Worm (Caenorhabditis elegans): ENCODE measurements around the gene K09F6.9.

Gene K09F6.9

ce11 chrII:2253676-2254075 is 28.8 kb downstream of the K09F6.9 start:
- TF ChIP-seq snpc-3.4 (tag; optimal IDR thresholded peaks at IDR 0.05), result no peak
- TF ChIP-seq zfh-2 (GFP tag; conservative IDR thresholded peaks at IDR 0.05), result peak; percentile 60; the same call in 1 of the 2 replicates

ce11 chrII:2251617-2252016 is 30.9 kb downstream of the K09F6.9 start:
- TF ChIP-seq ztf-25 (GFP tag; IDR thresholded peaks at IDR 0.05) (0 out of 2 replicates have a peak, but pooled peaks have one; percentile 49), lir-1 (GFP tag; conservative IDR thresholded peaks at IDR 0.05) (no peak), ceh-79 (tag; optimal IDR thresholded peaks at IDR 0.05) (no peak), zim-3 (tag; optimal IDR thresholded peaks at IDR 0.05) (no peak), egrh-3 (GFP tag; IDR thresholded peaks at IDR 0.05) (peak; percentile 92), unc-62 (GFP tag; optimal IDR thresholded peaks at IDR 0.05) (no peak), zfh-2 (GFP tag; conservative IDR thresholded peaks at IDR 0.05) (peak; percentile 83), Y67H2A.10 (GFP tag; conservative IDR thresholded peaks at IDR 0.05) (no peak)

- TF ChIP-seq die-1 (tag; optimal IDR thresholded peaks at IDR 0.05), result no peak
- TF ChIP-seq snpc-1.1 (tag; optimal IDR thresholded peaks at IDR 0.05; ENCODE audit: insufficient read depth), result no peak
- TF ChIP-seq T07F8.4 (tag; optimal IDR thresholded peaks at IDR 0.05), result no peak
- TF ChIP-seq Y53G8AR.9 (GFP tag; conservative IDR thresholded peaks at IDR 0.05), result no peak
- no peak for TF ChIP-seq F22D6.2 (tag; optimal IDR thresholded peaks at IDR 0.05)
- no peak for TF ChIP-seq gei-17 (GFP tag; optimal IDR thresholded peaks at IDR 0.05)
- TF ChIP-seq Y79H2A.3 (GFP tag; conservative IDR thresholded peaks at IDR 0.05), result no peak
- no peak for TF ChIP-seq hsf-1 (GFP tag; IDR thresholded peaks at IDR 0.05)
- TF ChIP-seq lsy-27 (tag; optimal IDR thresholded peaks at IDR 0.05; ENCODE audit: borderline replicate concordance, insufficient read depth), result no peak
- TF ChIP-seq somi-1 (GFP tag; optimal IDR thresholded peaks at IDR 0.05), result no peak
These were observed 39.2 kb downstream of the K09F6.9 start, which contains the start of gene F54A3.2 for ce11 chrII:2243342-2243741. TSS of gene F54A3.2 (plus strand) at chrII:2243642.

- TF ChIP-seq Y79H2A.3 (GFP tag; conservative IDR thresholded peaks at IDR 0.05), result no peak
- no peak for TF ChIP-seq egrh-3 (GFP tag; IDR thresholded peaks at IDR 0.05)
- no peak for TF ChIP-seq dpl-1 (GFP tag; optimal IDR thresholded peaks at IDR 0.05)
- no peak for TF ChIP-seq lsl-1 (GFP tag; optimal IDR thresholded peaks at IDR 0.05)
- TF ChIP-seq snpc-1.3 (tag; optimal IDR thresholded peaks at IDR 0.05; ENCODE audit: insufficient read depth), result no peak
- no peak for TF ChIP-seq lin-26 (GFP tag; IDR thresholded peaks at IDR 0.05)
- TF ChIP-seq nhr-27 (tag; optimal IDR thresholded peaks at IDR 0.05), result no peak
- no peak for TF ChIP-seq attf-3 (GFP tag; conservative IDR thresholded peaks at IDR 0.05)
- no peak for TF ChIP-seq ztf-22 (GFP tag; optimal IDR thresholded peaks at IDR 0.05)
- no peak for TF ChIP-seq xnd-1 (tag; optimal IDR thresholded peaks at IDR 0.05)
- no peak for TF ChIP-seq ama-1 (optimal IDR thresholded peaks at IDR 0.05)
- TF ChIP-seq ama-1 (GFP tag; optimal IDR thresholded peaks at IDR 0.05), result no peak
- TF ChIP-seq zim-3 (tag; optimal IDR thresholded peaks at IDR 0.05), result no peak
- no peak for TF ChIP-seq ceh-27 (GFP tag; optimal IDR thresholded peaks at IDR 0.05)
These were observed 46.1 kb downstream of the K09F6.9 start for ce11 chrII:2236352-2236751.

ce11 chrII:2233240-2233639 is 49.3 kb downstream of the K09F6.9 start, which contains the start of gene cct-3:
TSS of gene cct-3 (plus strand) at chrII:2233540.
- TF ChIP-seq F49E8.2 (tag; optimal IDR thresholded peaks at IDR 0.05; ENCODE audit: insufficient read depth) (no peak), tbx-9 (tag; optimal IDR thresholded peaks at IDR 0.05; ENCODE audit: borderline replicate concordance) (no peak), let-526 (GFP tag; IDR thresholded peaks at IDR 0.05) (no peak), B0019.2 (GFP tag; conservative IDR thresholded peaks at IDR 0.05) (no peak), sptf-2 (GFP tag; optimal IDR thresholded peaks at IDR 0.05) (no peak), attf-3 (GFP tag; conservative IDR thresholded peaks at IDR 0.05) (no peak), ztf-3 (GFP tag; optimal IDR thresholded peaks at IDR 0.05) (no peak), nhr-27 (tag; optimal IDR thresholded peaks at IDR 0.05) (no peak), ceh-79 (tag; optimal IDR thresholded peaks at IDR 0.05) (no peak), dpl-1 (GFP tag; optimal IDR thresholded peaks at IDR 0.05) (no peak), athp-1 (tag; optimal IDR thresholded peaks at IDR 0.05) (no peak), hrde-1 (tag; optimal IDR thresholded peaks at IDR 0.05; ENCODE audit: borderline replicate concordance) (no peak), xnd-1 (tag; optimal IDR thresholded peaks at IDR 0.05) (no peak), mel-28 (tag; optimal IDR thresholded peaks at IDR 0.05; ENCODE audit: borderline replicate concordance) (no peak), dox-1 (GFP tag; IDR thresholded peaks at IDR 0.05) (no peak), Y67H2A.10 (GFP tag; conservative IDR thresholded peaks at IDR 0.05) (no peak), F52B5.7 (tag; optimal IDR thresholded peaks at IDR 0.05) (no peak)
